Fruit fly (Drosophila melanogaster) whole organism, embryonic: ENCODE data around the gene Cpr30B.

Experiments
- Asciz ChIP-seq: fragments of 200-800 bp; sonication (Bioruptor generic); optimal IDR thresholded peaks from 2 replicates; lab custom pipeline; 2017; ENCODE audit warnings: missing biosample characterization, mild to moderate bottlenecking, missing genetic modification characterization, missing genetic modification reagents
- Atf3 ChIP-seq: fragments of 200-800 bp; sonication (Bioruptor generic); optimal IDR thresholded peaks from 3 replicates; lab custom pipeline; 2016; ENCODE audit warnings: missing biosample characterization, missing genetic modification characterization
- Atf6 ChIP-seq: fragments of 200-800 bp; sonication (Bioruptor generic); IDR thresholded peaks from 2 replicates; pipeline ENCODE4 v1.3.6; 2022; ENCODE audit warnings: missing biosample characterization, missing genetic modification characterization
- CG10267 ChIP-seq: fragments of 200-800 bp; sonication (Bioruptor generic); optimal IDR thresholded peaks from 2 replicates; lab custom pipeline; 2018; ENCODE audit warnings: missing biosample characterization, mild to moderate bottlenecking, missing genetic modification characterization, moderate library complexity
- CG11085 ChIP-seq: fragments of 200-800 bp; sonication (Bioruptor generic); IDR thresholded peaks from 2 replicates; pipeline ENCODE4 v1.3.6; 2022; ENCODE audit warnings: missing biosample characterization, missing genetic modification characterization
- CG12659 ChIP-seq: fragments of 200-800 bp; sonication (Bioruptor generic); optimal IDR thresholded peaks from 3 replicates; lab custom pipeline; 2017; ENCODE audit warnings: mild to moderate bottlenecking, missing biosample characterization, missing genetic modification reagents, missing genetic modification characterization
- CG15269 ChIP-seq: fragments of 200-800 bp; sonication (Bioruptor generic); optimal IDR thresholded peaks from 2 replicates; lab custom pipeline; 2018; ENCODE audit warnings: missing biosample characterization, mild to moderate bottlenecking, missing genetic modification characterization, moderate library complexity
- CG16813 ChIP-seq: fragments of 200-800 bp; sonication (Bioruptor generic); IDR thresholded peaks from 3 replicates; pipeline ENCODE4 v1.3.6; 2022; ENCODE audit warnings: missing biosample characterization, missing genetic modification characterization; ENCODE audit not compliant: partially characterized antibody
- CG17802 ChIP-seq: fragments of 200-800 bp; sonication (Bioruptor generic); optimal IDR thresholded peaks from 2 replicates; lab custom pipeline; 2018; ENCODE audit warnings: missing biosample characterization, mild to moderate bottlenecking, missing genetic modification characterization, moderate library complexity
- CG2129 ChIP-seq: fragments of 200-800 bp; sonication (Bioruptor generic); IDR thresholded peaks from 2 replicates; pipeline ENCODE4 v1.3.6; 2022; ENCODE audit warnings: missing biosample characterization, missing genetic modification characterization; ENCODE audit not compliant: partially characterized antibody
- CG2199 ChIP-seq: fragments of 200-800 bp; sonication (Bioruptor generic); IDR thresholded peaks from 3 replicates; pipeline ENCODE4 v1.3.6; 2022; ENCODE audit warnings: missing biosample characterization, missing genetic modification characterization
- CG31224 ChIP-seq: fragments of 200-800 bp; sonication (Bioruptor generic); IDR thresholded peaks from 2 replicates; pipeline ENCODE4 v1.3.6; 2022; ENCODE audit warnings: missing biosample characterization, missing genetic modification characterization
- CG34224 ChIP-seq: fragments of 200-800 bp; sonication (Bioruptor generic); IDR thresholded peaks from 3 replicates; pipeline ENCODE4 v1.3.6; 2022; ENCODE audit warnings: missing biosample characterization, missing genetic modification characterization; ENCODE audit not compliant: partially characterized antibody
- CG34422 ChIP-seq: fragments of 200-800 bp; sonication (Bioruptor generic); IDR thresholded peaks from 3 replicates; pipeline ENCODE4 v1.3.6; 2022; ENCODE audit warnings: missing biosample characterization, missing genetic modification characterization
- CG4820 ChIP-seq: fragments of 200-800 bp; sonication (Bioruptor generic); optimal IDR thresholded peaks from 3 replicates; lab custom pipeline; 2016; ENCODE audit warnings: missing biosample characterization, missing genetic modification characterization
- CG6765 ChIP-seq: fragments of 200-800 bp; sonication (Bioruptor generic); optimal IDR thresholded peaks from 3 replicates; lab custom pipeline; 2017; ENCODE audit warnings: missing biosample characterization, mild to moderate bottlenecking, missing genetic modification characterization
- CG6813 ChIP-seq: fragments of 200-800 bp; sonication (Bioruptor generic); optimal IDR thresholded peaks from 2 replicates; lab custom pipeline; 2017; ENCODE audit warnings: missing biosample characterization, missing genetic modification characterization, mild to moderate bottlenecking, moderate library complexity, missing genetic modification reagents
- CG7963 ChIP-seq: fragments of 200-800 bp; sonication (Bioruptor generic); IDR thresholded peaks from 3 replicates; pipeline ENCODE4 v1.3.6; 2022; ENCODE audit warnings: missing biosample characterization, missing genetic modification characterization; ENCODE audit not compliant: partially characterized antibody
- CkIIα-i1 ChIP-seq: fragments of 200-800 bp; sonication (Bioruptor generic); IDR thresholded peaks from 2 replicates; pipeline ENCODE4 v1.3.6; 2022; ENCODE audit warnings: missing biosample characterization, missing genetic modification characterization
- Dbx ChIP-seq: fragments of 200-800 bp; sonication (Bioruptor generic); IDR thresholded peaks from 3 replicates; pipeline ENCODE4 v1.3.6; 2022; ENCODE audit warnings: missing biosample characterization, missing genetic modification characterization
- Eip74EF ChIP-seq, 2 experiments: fragments of 200-800 bp in 1 of 2; fragments of >200 bp in 1 of 2; sonication (Bioruptor generic) in 1 of 2; optimal IDR thresholded peaks; 2 replicates each; lab custom pipeline; 2017 to 2019; ENCODE audit warnings: missing biosample characterization in 2 of 2, missing genetic modification characterization in 2 of 2, mild to moderate bottlenecking in 1 of 2, moderate library complexity in 1 of 2
- H15 ChIP-seq: fragments of 200-800 bp; sonication (Bioruptor generic); IDR thresholded peaks from 3 replicates; pipeline ENCODE4 v1.3.6; 2022; ENCODE audit warnings: missing biosample characterization, missing genetic modification characterization
- Lpt ChIP-seq: fragments of >200 bp; optimal IDR thresholded peaks from 2 replicates; lab custom pipeline; 2018; ENCODE audit warnings: missing biosample characterization, missing genetic modification characterization
- Oli ChIP-seq: fragments of 200-800 bp; sonication (Bioruptor generic); optimal IDR thresholded peaks from 2 replicates; lab custom pipeline; 2018; ENCODE audit warnings: missing biosample characterization, mild to moderate bottlenecking, missing genetic modification characterization, moderate library complexity
- PHDP ChIP-seq: fragments of 200-800 bp; sonication (Bioruptor generic); optimal IDR thresholded peaks from 3 replicates; lab custom pipeline; 2018; ENCODE audit warnings: missing biosample characterization, mild to moderate bottlenecking, missing genetic modification characterization, moderate library complexity
- Ravus ChIP-seq: fragments of 200-800 bp; sonication (Bioruptor generic); IDR thresholded peaks from 2 replicates; pipeline ENCODE4 v1.3.6; 2022; ENCODE audit warnings: missing biosample characterization, missing genetic modification characterization
- Six4 ChIP-seq: fragments of 200-800 bp; sonication (Bioruptor generic); optimal IDR thresholded peaks from 2 replicates; lab custom pipeline; 2016; ENCODE audit warnings: missing biosample characterization, missing genetic modification characterization
- Xrp1 ChIP-seq: fragments of 200-800 bp; sonication (Bioruptor generic); IDR thresholded peaks from 2 replicates; pipeline ENCODE4 v1.3.6; 2022; ENCODE audit warnings: missing biosample characterization, missing genetic modification characterization
- bowl ChIP-seq: fragments of 200-800 bp; sonication (Bioruptor generic); IDR thresholded peaks from 2 replicates; pipeline ENCODE4 v1.3.6; 2022; ENCODE audit warnings: missing biosample characterization, missing genetic modification characterization
- bsh ChIP-seq, 2 experiments: fragments of 200-800 bp; sonication (Bioruptor generic); optimal IDR thresholded peaks; 2 replicates each; lab custom pipeline; 2017 to 2018; ENCODE audit warnings: mild to moderate bottlenecking in 2 of 2, missing biosample characterization in 2 of 2, missing genetic modification characterization in 2 of 2, moderate library complexity in 1 of 2
- ci ChIP-seq: fragments of 200-800 bp; sonication (Bioruptor generic); IDR thresholded peaks from 3 replicates; pipeline ENCODE4 v1.3.6; 2022; ENCODE audit warnings: missing biosample characterization, missing genetic modification characterization
- cwo ChIP-seq: fragments of 200-800 bp; sonication (Bioruptor generic); optimal IDR thresholded peaks from 3 replicates; lab custom pipeline; 2017; ENCODE audit warnings: missing biosample characterization, missing genetic modification characterization, mild to moderate bottlenecking, moderate library complexity, missing genetic modification reagents
- dmrt11E ChIP-seq: fragments of 200-800 bp; sonication (Bioruptor generic); optimal IDR thresholded peaks from 3 replicates; lab custom pipeline; 2018; ENCODE audit warnings: missing biosample characterization, mild to moderate bottlenecking, missing genetic modification characterization, moderate library complexity
- dmrt99B ChIP-seq: fragments of 200-800 bp; sonication (Bioruptor generic); optimal IDR thresholded peaks from 2 replicates; lab custom pipeline; 2018; ENCODE audit warnings: missing biosample characterization, mild to moderate bottlenecking, missing genetic modification characterization, moderate library complexity
- emc ChIP-seq: fragments of 200-800 bp; sonication (Bioruptor generic); optimal IDR thresholded peaks from 2 replicates; lab custom pipeline; 2016; ENCODE audit warnings: missing biosample characterization, missing genetic modification characterization
- ems ChIP-seq: fragments of 200-800 bp; sonication (Bioruptor generic); optimal IDR thresholded peaks from 3 replicates; lab custom pipeline; 2016; ENCODE audit warnings: missing biosample characterization, missing genetic modification characterization
- en ChIP-seq: fragments of 200-800 bp; sonication (Bioruptor generic); optimal IDR thresholded peaks from 2 replicates; lab custom pipeline; 2016; ENCODE audit warnings: missing biosample characterization, missing genetic modification characterization
- fru ChIP-seq: fragments of >200 bp; optimal IDR thresholded peaks from 2 replicates; lab custom pipeline; 2017
- her ChIP-seq: fragments of 200-800 bp; sonication (Bioruptor generic); optimal IDR thresholded peaks from 2 replicates; lab custom pipeline; 2016; ENCODE audit warnings: missing biosample characterization, missing genetic modification characterization
- jigr1 ChIP-seq: fragments of 200-800 bp; sonication (Bioruptor generic); IDR thresholded peaks from 3 replicates; pipeline ENCODE4 v1.3.6; 2022; ENCODE audit warnings: missing biosample characterization, missing genetic modification characterization
- kah ChIP-seq: fragments of 200-800 bp; sonication (Bioruptor generic); optimal IDR thresholded peaks from 2 replicates; lab custom pipeline; 2018; ENCODE audit warnings: missing biosample characterization, mild to moderate bottlenecking, missing genetic modification characterization
- lab ChIP-seq: fragments of 200-800 bp; sonication (Bioruptor generic); optimal IDR thresholded peaks from 3 replicates; lab custom pipeline; 2017; ENCODE audit warnings: missing biosample characterization, missing genetic modification characterization, mild to moderate bottlenecking, moderate library complexity, missing genetic modification reagents
- lola ChIP-seq, 3 experiments: fragments of >200 bp in 2 of 3; fragments of 200-800 bp in 1 of 3; sonication (Bioruptor generic) in 1 of 3; optimal IDR thresholded peaks; 2 replicates each; lab custom pipeline; 2017 to 2019; ENCODE audit warnings: missing biosample characterization in 3 of 3, missing genetic modification characterization in 3 of 3, mild to moderate bottlenecking in 1 of 3, moderate library complexity in 1 of 3
- peb ChIP-seq: fragments of 200-800 bp; sonication (Bioruptor generic); IDR thresholded peaks from 2 replicates; pipeline ENCODE4 v1.3.6; 2022; ENCODE audit warnings: missing biosample characterization, missing genetic modification characterization
- sob ChIP-seq: fragments of 200-800 bp; sonication (Bioruptor generic); IDR thresholded peaks from 2 replicates; pipeline ENCODE4 v1.3.6; 2022; ENCODE audit warnings: missing biosample characterization, missing genetic modification characterization
- sqz ChIP-seq: fragments of 200-800 bp; sonication (Bioruptor generic); optimal IDR thresholded peaks from 3 replicates; lab custom pipeline; 2018; ENCODE audit warnings: missing biosample characterization, mild to moderate bottlenecking, missing genetic modification characterization
- tgo ChIP-seq: fragments of 200-800 bp; sonication (Bioruptor generic); IDR thresholded peaks from 3 replicates; pipeline ENCODE4 v1.3.6; 2022; ENCODE audit warnings: missing biosample characterization, missing genetic modification characterization
- tx ChIP-seq: fragments of 200-800 bp; sonication (Bioruptor generic); optimal IDR thresholded peaks from 2 replicates; lab custom pipeline; 2016; ENCODE audit warnings: missing biosample characterization, missing genetic modification characterization
- vnd ChIP-seq: fragments of 200-800 bp; sonication (Bioruptor generic); IDR thresholded peaks from 3 replicates; pipeline ENCODE4 v1.3.6; 2022; ENCODE audit warnings: missing biosample characterization, missing genetic modification characterization; ENCODE audit not compliant: partially characterized antibody
- z ChIP-seq: fragments of 200-800 bp; sonication (Bioruptor generic); IDR thresholded peaks from 3 replicates; pipeline ENCODE4 v1.3.6; 2022; ENCODE audit warnings: missing biosample characterization, missing genetic modification characterization
- zfh1 ChIP-seq: fragments of 200-800 bp; sonication (Bioruptor generic); IDR thresholded peaks from 3 replicates; pipeline ENCODE4 v1.3.6; 2022; ENCODE audit warnings: missing biosample characterization, missing genetic modification characterization

The Cpr30B gene

DNA sequence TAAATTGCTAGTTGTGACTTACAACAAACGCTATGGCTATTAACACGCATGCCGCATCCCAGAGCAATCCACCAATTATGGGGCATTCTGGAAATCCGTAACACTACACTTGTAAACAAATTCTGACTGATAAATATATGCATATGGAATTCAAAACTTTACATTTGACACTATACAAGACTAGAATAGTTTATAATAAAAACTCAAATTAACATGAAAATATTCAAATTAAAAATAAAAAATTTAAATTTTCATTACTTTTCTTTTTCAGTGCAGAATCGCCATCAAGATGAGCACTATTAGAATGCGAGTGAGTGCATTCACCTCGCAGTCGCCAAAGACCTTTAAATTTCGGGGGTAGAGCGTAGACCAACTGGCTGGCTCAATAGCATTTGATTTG lies 43.3 kb downstream of the Cpr30B start (continued):
- TF ChIP-seq dmrt99B (tag; lab: Kevin White, UChicago), result peak; percentile 32
- TF ChIP-seq PHDP (tag; lab: Kevin White, UChicago), result no peak
- TF ChIP-seq CG6765, result no peak
- TF ChIP-seq Six4 (GFP tag; lab: Kevin White, UChicago), result no peak
- no peak for TF ChIP-seq CG11085
- no peak for TF ChIP-seq tx (GFP tag; lab: Kevin White, UChicago)
- TF ChIP-seq CG31224 (GFP tag; lab: Robert Waterston, UW), result no peak
- TF ChIP-seq en, result no peak
- TF ChIP-seq fru (lab: Kevin White, UChicago), result no peak
- TF ChIP-seq z, result no peak
- no peak for TF ChIP-seq Ravus (GFP tag; lab: Robert Waterston, UW)
- TF ChIP-seq sqz (GFP tag; lab: Kevin White, UChicago), result no peak
- TF ChIP-seq emc (GFP tag; lab: Kevin White, UChicago), result no peak
- no peak for TF ChIP-seq Lpt (GFP tag; lab: Kevin White, UChicago)
- TF ChIP-seq CG34224, result no peak
- TF ChIP-seq bowl (GFP tag; lab: Robert Waterston, UW), result no peak
- TF ChIP-seq her (GFP tag; lab: Kevin White, UChicago), result no peak
- TF ChIP-seq kah (GFP tag; lab: Kevin White, UChicago), result no peak
- peak; percentile 67 for TF ChIP-seq dmrt11E (tag; lab: Kevin White, UChicago)
- TF ChIP-seq CG34422 (GFP tag; lab: Robert Waterston, UW), result no peak; the same call in 2 of the 3 replicates
- TF ChIP-seq tgo, result no peak
- TF ChIP-seq sob (GFP tag; lab: Robert Waterston, UW), result no peak
- no peak for TF ChIP-seq ems (GFP tag; lab: Kevin White, UChicago)
- no peak for TF ChIP-seq CkIIα-i1
- no peak for TF ChIP-seq cwo
- peak; percentile 31 for TF ChIP-seq Asciz
- no peak for TF ChIP-seq CG7963 (GFP tag; lab: Robert Waterston, UW)
- peak in 1 of 2 experiments; percentile 53 for TF ChIP-seq bsh (GFP tag; optimal IDR thresholded peaks at IDR 0.05; lab: Kevin White, UChicago)
- no peak for TF ChIP-seq Dbx (GFP tag; lab: Robert Waterston, UW)
- no peak for TF ChIP-seq H15 (GFP tag; lab: Robert Waterston, UW)
- TF ChIP-seq Oli (tag; lab: Kevin White, UChicago), result no peak
- no peak for TF ChIP-seq CG17802 (tag; lab: Kevin White, UChicago)
- TF ChIP-seq CG15269, result no peak
- TF ChIP-seq CG6813 (GFP tag; lab: Kevin White, UChicago), result no peak
- no peak for TF ChIP-seq CG4820 (GFP tag; lab: Kevin White, UChicago)
- TF ChIP-seq Atf3 (GFP tag; lab: Kevin White, UChicago), result no peak
- peak; percentile 59 for TF ChIP-seq CG10267 (tag; lab: Kevin White, UChicago)
- no peak for TF ChIP-seq lab (GFP tag; lab: Kevin White, UChicago)
- 0 out of 3 replicates have a peak, but pooled peaks have one; percentile 22 for TF ChIP-seq ci
- no peak for TF ChIP-seq CG2129 (GFP tag; lab: Robert Waterston, UW)
- TF ChIP-seq zfh1, result no peak
- no peak for TF ChIP-seq Atf6 (GFP tag; lab: Robert Waterston, UW)
- peak; percentile 73 for TF ChIP-seq Xrp1 (GFP tag; lab: Robert Waterston, UW)
- TF ChIP-seq CG12659 (GFP tag; lab: Kevin White, UChicago), result no peak
- TF ChIP-seq Eip74EF (GFP tag; optimal IDR thresholded peaks at IDR 0.05; lab: Kevin White, UChicago), result no peak
- TF ChIP-seq CG2199 (GFP tag; lab: Robert Waterston, UW), result no peak
- TF ChIP-seq peb (GFP tag; lab: Robert Waterston, UW), result no peak
- no peak for TF ChIP-seq vnd
- TF ChIP-seq jigr1 (GFP tag; lab: Robert Waterston, UW), result no peak
- no peak for TF ChIP-seq CG16813 (GFP tag; lab: Robert Waterston, UW)
- peak in 1 of 3 experiments; percentile 75 for TF ChIP-seq lola (GFP tag; optimal IDR thresholded peaks at IDR 0.05; lab: Kevin White, UChicago)
